Worm (Caenorhabditis elegans) whole organism, L2 larva: ENCODE data around the gene frl-1.
A peak's percentile ranks its signal among the peaks of the same experiment; 100 is the strongest.

ENCODE experiments used
- C34F6.9 ChIP-seq: fragments of 150-350 bp; optimal IDR thresholded peaks from 2 replicates; lab custom pipeline; 2014; ENCODE audit warnings: missing biosample characterization, missing genetic modification characterization
- F13H6.1 ChIP-seq: sonication (generic microtip); optimal IDR thresholded peaks from 2 replicates; lab custom pipeline; 2016; ENCODE audit warnings: missing genetic modification characterization, missing compliant biosample characterization
- R02D3.7 ChIP-seq: fragments of 150-350 bp; optimal IDR thresholded peaks from 2 replicates; lab custom pipeline; 2014; ENCODE audit warnings: missing biosample characterization, missing genetic modification characterization
- Y55F3AM.14 ChIP-seq: fragments of 200-800 bp; sonication (Bioruptor generic); optimal IDR thresholded peaks from 2 replicates; lab custom pipeline; 2018; ENCODE audit warnings: mild to moderate bottlenecking, missing genetic modification characterization, missing compliant biosample characterization
- aly-2 ChIP-seq: fragments of 150-350 bp; optimal IDR thresholded peaks from 2 replicates; lab custom pipeline; 2014; ENCODE audit warnings: missing biosample characterization, missing genetic modification characterization
- blmp-1 ChIP-seq: sonication (generic microtip); optimal IDR thresholded peaks from 2 replicates; lab custom pipeline; 2017; ENCODE audit warnings: missing genetic modification characterization, mild to moderate bottlenecking, missing compliant biosample characterization, antibody characterized with exemption, moderate library complexity; ENCODE audit not compliant: insufficient read depth
- ceh-16 ChIP-seq: fragments of 150-350 bp; optimal IDR thresholded peaks from 2 replicates; lab custom pipeline; 2014; ENCODE audit warnings: missing biosample characterization, missing genetic modification characterization
- crh-2 ChIP-seq: sonication (generic microtip); optimal IDR thresholded peaks from 2 replicates; lab custom pipeline; 2017; ENCODE audit warnings: missing biosample characterization, missing genetic modification characterization
- egl-27 ChIP-seq: sonication (generic microtip); optimal IDR thresholded peaks from 3 replicates; lab custom pipeline; 2017; ENCODE audit warnings: missing biosample characterization, missing genetic modification reagents, missing genetic modification characterization
- fos-1 ChIP-seq: fragments of 150-350 bp; optimal IDR thresholded peaks from 2 replicates; lab custom pipeline; 2014; ENCODE audit warnings: missing biosample characterization, missing genetic modification characterization
- gmeb-1 ChIP-seq: fragments of 150-350 bp; optimal IDR thresholded peaks from 2 replicates; lab custom pipeline; 2014; ENCODE audit warnings: missing biosample characterization, missing genetic modification characterization
- lin-11 ChIP-seq: fragments of 150-350 bp; sonication (generic microtip); optimal IDR thresholded peaks from 2 replicates; lab custom pipeline; 2014; ENCODE audit warnings: missing biosample characterization, missing genetic modification characterization, inconsistent platforms, mixed read lengths
- lin-13 ChIP-seq: fragments of 150-350 bp; optimal IDR thresholded peaks from 2 replicates; lab custom pipeline; 2014; ENCODE audit warnings: missing biosample characterization, missing genetic modification reagents, missing genetic modification characterization
- lsy-2 ChIP-seq, 2 experiments: fragments of 150-350 bp in 1 of 2; sonication (generic microtip) in 1 of 2; optimal IDR thresholded peaks; 2 replicates each; lab custom pipeline; 2014 to 2017; ENCODE audit warnings: missing biosample characterization in 2 of 2, missing genetic modification characterization in 2 of 2
- mab-5 ChIP-seq: fragments of 150-350 bp; optimal IDR thresholded peaks from 2 replicates; lab custom pipeline; 2014; ENCODE audit warnings: missing biosample characterization, missing genetic modification characterization
- mdl-1 ChIP-seq, 2 experiments: fragments of 150-350 bp in 1 of 2; sonication (generic microtip) in 1 of 2; optimal IDR thresholded peaks; 2 replicates each; lab custom pipeline; 2017; ENCODE audit warnings: missing biosample characterization in 2 of 2, missing genetic modification characterization in 2 of 2
- nhr-10 ChIP-seq: sonication (generic microtip); optimal IDR thresholded peaks from 2 replicates; lab custom pipeline; 2017; ENCODE audit warnings: missing biosample characterization, missing genetic modification characterization
- nhr-12 ChIP-seq: fragments of 150-350 bp; optimal IDR thresholded peaks from 2 replicates; lab custom pipeline; 2014; ENCODE audit warnings: missing biosample characterization, missing genetic modification characterization
- nhr-129 ChIP-seq: fragments of 150-350 bp; optimal IDR thresholded peaks from 2 replicates; lab custom pipeline; 2014; ENCODE audit warnings: missing biosample characterization, missing genetic modification characterization
- nhr-21 ChIP-seq: fragments of 150-350 bp; optimal IDR thresholded peaks from 2 replicates; lab custom pipeline; 2014; ENCODE audit warnings: missing biosample characterization, missing genetic modification characterization
- nhr-23 ChIP-seq: fragments of 150-350 bp; optimal IDR thresholded peaks from 2 replicates; lab custom pipeline; 2014; ENCODE audit warnings: missing biosample characterization, missing genetic modification reagents, missing genetic modification characterization
- nhr-237 ChIP-seq: fragments of 150-350 bp; optimal IDR thresholded peaks from 2 replicates; lab custom pipeline; 2014; ENCODE audit warnings: missing biosample characterization, missing genetic modification characterization
- nhr-25 ChIP-seq: fragments of 150-350 bp; sonication (generic microtip); optimal IDR thresholded peaks from 3 replicates; lab custom pipeline; 2014; ENCODE audit warnings: missing biosample characterization, missing genetic modification characterization
- nhr-6 ChIP-seq: fragments of 150-350 bp; optimal IDR thresholded peaks from 2 replicates; lab custom pipeline; 2014; ENCODE audit warnings: missing biosample characterization, missing genetic modification characterization
- nhr-77 ChIP-seq: fragments of 150-350 bp; optimal IDR thresholded peaks from 2 replicates; lab custom pipeline; 2014; ENCODE audit warnings: missing biosample characterization, missing genetic modification characterization
- sem-4 ChIP-seq: fragments of 150-350 bp; optimal IDR thresholded peaks from 2 replicates; lab custom pipeline; 2014; ENCODE audit warnings: missing biosample characterization, missing genetic modification reagents, missing genetic modification characterization
- skn-1 ChIP-seq: sonication (generic microtip); optimal IDR thresholded peaks from 2 replicates; lab custom pipeline; 2017; ENCODE audit warnings: missing biosample characterization, missing genetic modification characterization
- sma-3 ChIP-seq: sonication (generic microtip); optimal IDR thresholded peaks from 2 replicates; lab custom pipeline; 2016; ENCODE audit warnings: missing genetic modification reagents, missing genetic modification characterization, missing compliant biosample characterization
- sma-9 ChIP-seq, 2 experiments: fragments of 150-350 bp in 1 of 2; sonication (generic microtip) in 1 of 2; optimal IDR thresholded peaks; 2 replicates each; lab custom pipeline; 2014 to 2016; ENCODE audit warnings: missing genetic modification characterization in 2 of 2, mild to moderate bottlenecking in 1 of 2, missing biosample characterization in 1 of 2, missing compliant biosample characterization in 1 of 2, missing genetic modification reagents in 1 of 2, moderate library complexity in 1 of 2
- snpc-4 ChIP-seq: fragments of 150-350 bp; optimal IDR thresholded peaks from 2 replicates; lab custom pipeline; 2014; ENCODE audit warnings: missing biosample characterization, missing genetic modification characterization
- unc-39 ChIP-seq: fragments of 150-350 bp; optimal IDR thresholded peaks from 2 replicates; lab custom pipeline; 2014; ENCODE audit warnings: missing biosample characterization, missing genetic modification characterization
- unc-55 ChIP-seq: fragments of 150-350 bp; sonication (generic microtip); optimal IDR thresholded peaks from 3 replicates; lab custom pipeline; 2014; ENCODE audit warnings: missing biosample characterization, missing genetic modification reagents, missing genetic modification characterization
- zag-1 ChIP-seq: fragments of 150-350 bp; optimal IDR thresholded peaks from 2 replicates; lab custom pipeline; 2014; ENCODE audit warnings: missing biosample characterization, missing genetic modification characterization
- ztf-1 ChIP-seq: fragments of 200-800 bp; sonication (Bioruptor generic); conservative IDR thresholded peaks from 2 replicates; pipeline ENCODE4 v1.3.6; 2022; ENCODE audit warnings: missing genetic modification characterization, missing compliant biosample characterization

The frl-1 gene

DNA sequence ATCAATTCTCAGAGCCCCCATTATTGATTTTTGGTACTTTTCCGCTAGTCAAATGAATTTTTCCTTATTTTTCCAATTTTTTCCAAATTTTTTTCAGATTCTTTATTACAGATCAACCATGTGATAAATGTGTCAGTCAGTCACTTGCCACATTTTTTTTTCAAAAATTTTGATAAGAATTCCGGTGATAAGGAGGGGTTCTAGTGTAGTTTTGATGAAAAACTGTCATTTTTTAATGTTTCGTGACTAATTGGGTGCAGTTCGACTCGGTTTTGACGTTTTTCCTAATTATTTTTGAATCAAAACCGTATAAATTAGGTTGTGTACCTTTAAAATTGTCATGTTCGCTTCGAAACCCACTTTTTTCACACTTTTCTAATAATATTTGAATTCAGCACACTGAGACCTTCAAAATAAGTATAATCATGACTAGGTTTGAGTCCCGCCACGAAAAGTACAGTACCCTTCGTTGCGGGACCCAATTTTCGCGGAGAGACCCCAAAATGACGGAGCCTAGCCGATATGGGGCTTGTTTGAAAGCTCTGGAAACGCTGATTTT, 24.1 kb upstream of the frl-1 start:
- TF ChIP-seq fos-1 (peak; percentile 98), ceh-16 (tag; lab: Kevin White, UChicago) (no peak), nhr-21 (tag; lab: Kevin White, UChicago) (no peak), crh-2 (peak; percentile 67), nhr-12 (tag; lab: Kevin White, UChicago) (no peak), unc-55 (GFP tag; lab: Kevin White, UChicago) (no peak)

DNA sequence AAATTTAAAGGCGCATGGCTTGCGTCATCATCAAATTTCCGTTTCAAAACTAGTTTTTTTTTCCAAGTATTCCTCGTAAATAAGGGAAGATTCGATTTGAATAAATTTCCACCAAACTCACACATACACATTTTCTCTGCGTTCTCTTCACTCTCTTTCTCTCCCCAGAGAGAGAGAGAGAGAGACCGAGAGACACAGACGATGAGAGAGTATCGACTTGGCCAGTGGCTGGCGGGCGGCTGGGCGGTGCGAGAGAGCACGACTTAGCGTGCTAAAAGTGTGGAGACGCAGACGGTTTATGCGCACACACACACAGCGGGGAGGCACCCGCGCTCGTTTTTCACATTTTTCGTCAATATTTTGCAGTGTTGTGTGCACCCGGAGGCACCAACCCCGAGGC, 23.1 kb upstream of the frl-1 start:
- no peak for TF ChIP-seq nhr-77 (tag; lab: Kevin White, UChicago)
- peak; percentile 57 for TF ChIP-seq lin-11 (tag; lab: Kevin White, UChicago)
- no peak for TF ChIP-seq R02D3.7 (tag; lab: Kevin White, UChicago)
- TF ChIP-seq ztf-1 (GFP tag; lab: Robert Waterston, UW): no peak
- peak; percentile 73 for TF ChIP-seq mab-5
- TF ChIP-seq C34F6.9 (tag; lab: Kevin White, UChicago): peak; percentile 80
- peak; percentile 60 for TF ChIP-seq sem-4 (tag; lab: Kevin White, UChicago)
- TF ChIP-seq mdl-1 (tag; optimal IDR thresholded peaks at IDR 0.05; lab: Kevin White, UChicago): peak in 1 of 2 experiments; percentile 54
- peak; percentile 71 for TF ChIP-seq sma-9 (GFP tag; optimal IDR thresholded peaks at IDR 0.05; lab: Kevin White, UChicago)
- no peak for TF ChIP-seq sma-9 (tag; optimal IDR thresholded peaks at IDR 0.05; lab: Kevin White, UChicago)
- peak; percentile 17 for TF ChIP-seq nhr-25 (tag; lab: Kevin White, UChicago)
- peak; percentile 38 for TF ChIP-seq egl-27 (tag; lab: Kevin White, UChicago)
- TF ChIP-seq nhr-129 (tag; lab: Kevin White, UChicago): peak; percentile 72
- peak; percentile 70 for TF ChIP-seq zag-1 (tag; lab: Kevin White, UChicago)
- TF ChIP-seq unc-55 (GFP tag; lab: Kevin White, UChicago): peak; percentile 85
- TF ChIP-seq skn-1 (tag; lab: Kevin White, UChicago): no peak
- peak; percentile 37 for TF ChIP-seq sma-3 (GFP tag; lab: Kevin White, UChicago)
- TF ChIP-seq snpc-4: peak; percentile 15
- TF ChIP-seq Y55F3AM.14 (GFP tag; lab: Kevin White, UChicago): peak; percentile 23
- peak; percentile 82 for TF ChIP-seq lin-13 (GFP tag; lab: Kevin White, UChicago)
- peak; percentile 29 for TF ChIP-seq blmp-1
- peak; percentile 55 for TF ChIP-seq gmeb-1 (tag; lab: Kevin White, UChicago)
- no peak for TF ChIP-seq nhr-237 (tag; lab: Kevin White, UChicago)
- peak; percentile 75 for TF ChIP-seq crh-2
- TF ChIP-seq nhr-10 (tag; lab: Kevin White, UChicago): peak; percentile 40
- peak; percentile 83 for TF ChIP-seq F13H6.1 (tag; lab: Kevin White, UChicago)
- TF ChIP-seq fos-1: peak; percentile 48
- no peak for TF ChIP-seq nhr-23 (tag; lab: Kevin White, UChicago)
- TF ChIP-seq lsy-2 (tag; optimal IDR thresholded peaks at IDR 0.05; lab: Kevin White, UChicago): peak; percentile 68 to 86

DNA sequence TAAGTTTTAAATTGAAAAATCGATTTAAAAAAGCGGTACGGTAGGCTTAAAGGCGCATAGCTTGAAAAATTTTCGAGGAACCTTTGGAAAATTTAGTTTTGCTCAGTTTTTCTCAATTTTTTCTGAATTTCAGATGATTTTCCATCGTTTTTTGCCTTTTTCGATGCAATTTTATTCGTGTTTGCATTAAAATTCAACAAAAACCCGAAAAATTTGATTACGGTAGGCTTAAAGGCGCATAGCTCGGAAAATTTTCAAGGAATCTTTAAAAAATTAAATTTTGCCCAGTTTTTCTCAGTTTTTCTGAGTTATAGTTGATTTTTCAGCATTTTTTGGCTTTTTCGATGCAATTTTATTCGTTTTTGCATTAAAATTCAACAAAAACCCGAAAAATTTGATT, 22.6 kb upstream of the frl-1 start:
- no peak for TF ChIP-seq unc-39

DNA sequence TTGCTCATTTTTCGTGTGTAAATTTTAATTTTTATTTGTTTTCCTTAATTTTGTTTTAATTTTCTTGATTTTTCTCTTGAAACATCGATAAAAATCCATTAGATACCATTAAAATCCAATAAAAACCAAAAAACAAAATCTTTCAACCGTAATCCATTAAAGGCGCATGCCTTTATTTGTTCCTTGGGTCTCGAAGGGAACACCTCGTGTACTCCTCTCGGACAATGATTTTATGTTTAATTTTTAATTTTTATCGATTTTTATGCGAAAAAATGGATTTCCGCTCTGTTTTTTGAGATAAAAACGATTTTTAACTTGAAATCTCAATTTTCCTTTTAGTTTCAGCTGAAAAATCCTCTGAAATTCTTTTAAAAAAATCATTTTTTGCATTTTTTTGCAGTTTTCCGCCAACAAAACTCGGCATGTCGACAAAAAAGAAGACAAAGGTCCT, 22.0 kb upstream of the frl-1 start, which contains the start of gene ppk-2:
Gene ppk-2, plus strand, starts transcription at position 401 of the 451 bp plus-strand sequence.
- TF ChIP-seq fos-1 (no peak), unc-55 (GFP tag; lab: Kevin White, UChicago) (peak; percentile 21), nhr-6 (tag; lab: Kevin White, UChicago) (no peak)

DNA sequence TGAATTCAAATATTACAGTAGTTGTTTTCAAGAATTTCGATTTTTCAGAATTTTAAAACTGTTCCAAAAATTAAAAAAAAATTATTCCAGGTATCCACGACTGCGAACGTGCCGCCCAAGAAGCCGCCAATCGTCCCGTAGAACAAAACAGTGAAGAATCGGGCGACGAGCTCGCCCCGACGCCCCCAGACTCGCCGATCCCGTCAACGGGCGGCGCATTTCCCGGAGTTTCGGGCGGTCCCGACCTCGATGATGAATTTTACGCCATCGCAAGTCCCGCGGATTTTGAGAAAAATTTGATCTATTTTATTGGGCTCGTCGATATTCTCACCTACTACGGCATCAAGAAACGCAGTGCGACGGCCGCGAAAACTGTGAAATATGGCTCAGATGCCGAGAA, 18.0 kb upstream of the frl-1 start:
- TF ChIP-seq sem-4 (tag; lab: Kevin White, UChicago) (no peak), skn-1 (tag; lab: Kevin White, UChicago) (no peak), aly-2 (no peak)
